Worm (Caenorhabditis elegans) whole organism, L4 larva: ENCODE data around the gene F58G11.4.

Source experiments
- F37D6.2 ChIP-seq: sonication (generic microtip); optimal IDR thresholded peaks from 2 replicates; lab custom pipeline; 2016; ENCODE audit warnings: mild to moderate bottlenecking, missing genetic modification characterization, missing compliant biosample characterization
- nhr-76 ChIP-seq: fragments of 150-350 bp; optimal IDR thresholded peaks from 2 replicates; lab custom pipeline; 2014; ENCODE audit warnings: missing biosample characterization, missing genetic modification characterization
- zag-1 ChIP-seq: fragments of 150-350 bp; optimal IDR thresholded peaks from 2 replicates; lab custom pipeline; 2014; ENCODE audit warnings: missing biosample characterization, missing genetic modification characterization

DNA sequence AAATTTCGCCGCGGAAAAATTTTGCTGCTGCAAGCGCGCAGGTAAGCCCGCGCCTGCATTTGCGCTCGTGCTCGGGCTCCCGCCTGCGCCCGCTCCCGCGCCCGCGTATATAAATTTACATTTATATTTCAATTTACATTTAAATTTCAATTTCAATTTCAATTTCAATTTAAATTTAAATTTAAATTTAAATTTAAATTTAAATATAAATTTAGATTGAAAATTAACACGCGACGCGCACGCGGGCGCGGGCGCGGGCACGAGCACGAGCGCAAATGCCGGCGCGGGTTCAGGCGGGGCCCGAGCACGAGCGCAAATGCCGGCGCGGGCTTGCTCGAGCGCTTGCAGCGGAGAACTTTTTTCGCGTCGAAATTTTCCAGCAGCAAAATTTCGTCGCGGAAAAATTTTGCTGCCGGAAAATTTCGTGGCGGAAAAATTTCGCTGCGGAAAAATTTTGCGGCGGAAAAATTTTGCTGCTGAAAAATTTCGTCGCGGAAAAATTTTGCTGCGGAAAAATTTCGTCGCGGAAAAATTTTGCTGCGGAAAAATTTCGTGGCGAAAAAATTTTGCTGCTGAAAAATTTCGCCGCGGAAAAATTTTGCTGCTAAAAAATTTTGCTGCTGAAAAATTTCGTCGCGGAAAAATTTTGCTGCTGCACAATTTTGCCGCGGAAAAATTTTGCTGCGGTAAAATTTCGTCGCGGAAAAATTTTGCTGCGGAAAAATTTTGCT is 26.4 kb upstream of the F58G11.4 start:
- TF ChIP-seq zag-1 (tag; lab: Kevin White, UChicago), result no peak
- no peak for TF ChIP-seq nhr-76 (tag; lab: Kevin White, UChicago)
- no peak for TF ChIP-seq F37D6.2
